Fruit fly (Drosophila melanogaster): ENCODE data around the gene Jhbp6.

DNA sequence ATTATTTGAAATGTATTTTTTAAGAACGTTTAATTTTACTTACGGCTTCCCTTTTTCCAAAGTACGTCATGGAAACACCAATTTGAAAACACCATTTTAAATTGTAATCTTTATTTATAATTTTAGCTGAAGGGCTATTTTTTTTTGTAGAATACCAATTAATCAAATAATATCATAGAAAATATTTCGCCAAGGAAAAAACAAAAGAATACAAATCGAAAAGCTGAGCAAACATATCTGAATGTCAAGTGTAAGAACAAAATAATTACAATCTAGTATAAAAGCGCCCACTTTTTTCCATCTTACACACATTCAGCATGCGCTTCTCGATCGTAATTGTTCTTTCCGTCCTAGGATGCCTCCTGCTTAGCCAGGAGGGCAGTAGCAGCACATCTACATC lies 25.9 kb downstream of the Jhbp6 start, which contains the start of gene CG14452:
- no peak for TF ChIP-seq h (GFP tag; optimal IDR thresholded peaks at IDR 0.05)
- no peak for TF ChIP-seq Myc (optimal IDR thresholded peaks at IDR 0.05)
- no peak for TF ChIP-seq Sp1 (GFP tag; optimal IDR thresholded peaks at IDR 0.05)
- no peak for TF ChIP-seq fru (GFP tag; optimal IDR thresholded peaks at IDR 0.05)
- TF ChIP-seq sage (GFP tag; optimal IDR thresholded peaks at IDR 0.05): no peak
- no peak for TF ChIP-seq usp (GFP tag; optimal IDR thresholded peaks at IDR 0.05)
- no peak for TF ChIP-seq jim (GFP tag; optimal IDR thresholded peaks at IDR 0.05)
- TF ChIP-seq lola (GFP tag; optimal IDR thresholded peaks at IDR 0.05): no peak
- TF ChIP-seq Hr83 (GFP tag; optimal IDR thresholded peaks at IDR 0.05; ENCODE audit: poor library complexity, severe bottlenecking): no peak
- no peak for TF ChIP-seq Hnf4 (GFP tag; optimal IDR thresholded peaks at IDR 0.05)
